Fruit fly (Drosophila melanogaster) whole organism: ENCODE data around the gene CG10984.

Source experiments
- CG8478 ChIP-seq: fragments of >200 bp; optimal IDR thresholded peaks from 2 replicates; lab custom pipeline; 2018; ENCODE audit warnings: inconsistent platforms
- usp ChIP-seq: fragments of >200 bp; optimal IDR thresholded peaks from 2 replicates; lab custom pipeline; 2017; ENCODE audit warnings: missing biosample characterization, missing genetic modification characterization, mixed read lengths

- no peak for TF ChIP-seq usp (GFP tag; lab: Kevin White, UChicago)
- no peak for TF ChIP-seq CG8478
Measured at dm6 chr3L:12732742-12733141, 17.2 kb upstream of the CG10984 start.
